Fruit fly (Drosophila melanogaster): ENCODE results near the gene CG12693.

Gene CG12693

DNA sequence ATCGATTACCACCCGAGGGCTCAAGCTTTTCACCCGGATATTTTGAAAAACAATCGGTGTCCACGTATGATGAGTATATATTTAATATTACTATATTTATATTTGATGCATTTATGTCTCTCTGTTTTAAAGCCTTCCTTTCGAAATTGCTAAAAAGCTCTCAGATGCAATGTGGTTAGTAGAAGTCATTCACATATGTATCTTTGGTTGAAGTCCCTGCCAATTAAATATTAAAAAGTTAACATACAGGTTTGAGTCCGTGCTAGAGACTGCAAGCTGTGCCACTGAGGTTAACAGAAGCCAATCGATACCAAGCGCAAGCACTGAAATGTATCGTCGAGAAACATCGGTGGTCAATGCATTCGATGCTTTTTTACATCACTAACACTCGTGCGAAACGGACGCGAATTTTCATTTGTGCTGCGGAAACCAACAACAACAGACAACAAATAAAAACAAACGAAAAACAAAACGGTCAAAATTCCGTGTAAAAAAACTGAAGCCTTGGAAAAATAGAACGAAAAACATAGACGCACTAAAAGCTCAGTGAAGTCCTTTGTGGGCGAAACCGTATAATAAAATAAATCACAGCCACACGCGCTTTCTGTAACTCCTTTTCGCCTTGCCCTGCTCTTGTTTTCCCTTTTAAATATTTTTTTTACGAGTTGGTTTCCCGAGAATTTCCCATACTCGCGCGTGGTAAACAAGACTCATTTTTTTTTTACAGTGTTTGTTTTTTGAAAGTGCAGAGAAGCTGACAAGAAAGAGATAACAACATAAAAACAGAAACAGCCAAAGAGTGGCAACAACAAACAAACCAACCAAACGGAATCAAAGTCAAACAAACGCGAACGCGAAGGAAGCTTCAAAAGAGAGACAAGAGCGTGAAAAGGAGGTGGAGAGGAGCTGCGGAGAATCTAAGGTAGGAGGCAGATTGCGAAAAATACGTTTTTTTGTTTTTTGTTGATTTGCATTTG, 6.7 kb downstream of the CG12693 start, which contains the start of gene norpA (continued):
- TF ChIP-seq Dip3 (GFP tag; optimal IDR thresholded peaks at IDR 0.05) = no peak
- TF ChIP-seq CG15073 (GFP tag; optimal IDR thresholded peaks at IDR 0.05) = no peak
- TF ChIP-seq pb (GFP tag; optimal IDR thresholded peaks at IDR 0.05) = no peak
- peak; percentile 86 for TF ChIP-seq CG14860 (GFP tag; IDR thresholded peaks at IDR 0.05; ENCODE audit: partially characterized antibody)
- TF ChIP-seq CoRest (tag; optimal IDR thresholded peaks at IDR 0.05) = peak; percentile 24
- TF ChIP-seq CG31441 (GFP tag; IDR thresholded peaks at IDR 0.05) = no peak
- no peak for TF ChIP-seq sim (GFP tag; IDR thresholded peaks at IDR 0.05)
- TF ChIP-seq exex (tag; optimal IDR thresholded peaks at IDR 0.05) = no peak
- TF ChIP-seq sr (GFP tag; IDR thresholded peaks at IDR 0.05) = no peak
- TF ChIP-seq CG16815 (GFP tag; optimal IDR thresholded peaks at IDR 0.05) = no peak
- peak; percentile 55 for TF ChIP-seq Hmr (GFP tag; optimal IDR thresholded peaks at IDR 0.05)
- no peak for TF ChIP-seq Dip2 (GFP tag; IDR thresholded peaks at IDR 0.05)
- TF ChIP-seq CG32532 (GFP tag; IDR thresholded peaks at IDR 0.05) = no peak
- TF ChIP-seq CG6791 (GFP tag; IDR thresholded peaks at IDR 0.05; ENCODE audit: partially characterized antibody) = peak; percentile 98
- no peak for TF ChIP-seq CG1832 (GFP tag; optimal IDR thresholded peaks at IDR 0.05)
- peak; percentile 2 for TF ChIP-seq CG33213 (GFP tag; optimal IDR thresholded peaks at IDR 0.05)
- no peak for TF ChIP-seq CG1792 (GFP tag; optimal IDR thresholded peaks at IDR 0.05)
- TF ChIP-seq CG7839 (tag; optimal IDR thresholded peaks at IDR 0.05) = peak; percentile 1
- TF ChIP-seq Max (GFP tag; optimal IDR thresholded peaks at IDR 0.05) = no peak
- peak; percentile 84 for TF ChIP-seq pzg (GFP tag; optimal IDR thresholded peaks at IDR 0.05)
- TF ChIP-seq sqz (GFP tag; optimal IDR thresholded peaks at IDR 0.05) = peak; percentile 44
- TF ChIP-seq CG8281 (tag; optimal IDR thresholded peaks at IDR 0.05) = no peak
- TF ChIP-seq CG5245 (GFP tag; optimal IDR thresholded peaks at IDR 0.05) = no peak
- no peak for TF ChIP-seq Neu2 (GFP tag; optimal IDR thresholded peaks at IDR 0.05; ENCODE audit: borderline replicate concordance)
- peak; percentile 19 for TF ChIP-seq Jarid2 (GFP tag; optimal IDR thresholded peaks at IDR 0.05)
- no peak for TF ChIP-seq kni (GFP tag; optimal IDR thresholded peaks at IDR 0.05)
- no peak for TF ChIP-seq Six4 (GFP tag; optimal IDR thresholded peaks at IDR 0.05)
- no peak for TF ChIP-seq ewg (GFP tag; optimal IDR thresholded peaks at IDR 0.05)
- peak; percentile 48 for TF ChIP-seq Sox102F (GFP tag; optimal IDR thresholded peaks at IDR 0.05)
- no peak for TF ChIP-seq CG14014 (GFP tag; IDR thresholded peaks at IDR 0.05)
- TF ChIP-seq Ravus (GFP tag; IDR thresholded peaks at IDR 0.05) = no peak
- TF ChIP-seq CG11560 (tag; IDR thresholded peaks at IDR 0.05) = peak; percentile 47; the same call in 1 of the 3 replicates
- no peak for TF ChIP-seq CG6254 (GFP tag; optimal IDR thresholded peaks at IDR 0.05)
- peak; percentile 14 for TF ChIP-seq CG17829 (tag; optimal IDR thresholded peaks at IDR 0.05)
- TF ChIP-seq mam (GFP tag; optimal IDR thresholded peaks at IDR 0.05) = peak; percentile 9
- TF ChIP-seq CkIIα-i1 (GFP tag; IDR thresholded peaks at IDR 0.05) = no peak
- TF ChIP-seq CG11247 (GFP tag; IDR thresholded peaks at IDR 0.05) = 0 out of 2 replicates have a peak, but pooled peaks have one; percentile 18
- no peak for TF ChIP-seq Bteb2 (GFP tag; optimal IDR thresholded peaks at IDR 0.05)
- no peak for TF ChIP-seq slp2 (GFP tag; optimal IDR thresholded peaks at IDR 0.05)
- TF ChIP-seq CG13775 (GFP tag; optimal IDR thresholded peaks at IDR 0.05) = no peak
- no peak for TF ChIP-seq CG3163 (GFP tag; optimal IDR thresholded peaks at IDR 0.05)
- TF ChIP-seq HLH54F (GFP tag; optimal IDR thresholded peaks at IDR 0.05) = no peak
- no peak for TF ChIP-seq Nf-YC (tag; optimal IDR thresholded peaks at IDR 0.05)
- TF ChIP-seq Tbp (GFP tag; optimal IDR thresholded peaks at IDR 0.05) = no peak
- peak; percentile 22 for TF ChIP-seq dmrt99B (tag; optimal IDR thresholded peaks at IDR 0.05)
- peak; percentile 51 for TF ChIP-seq nom (GFP tag; optimal IDR thresholded peaks at IDR 0.05)
- TF ChIP-seq MTF-1 (GFP tag; optimal IDR thresholded peaks at IDR 0.05; ENCODE audit: borderline replicate concordance) = no peak
- peak; percentile 9 for TF ChIP-seq bab2 (GFP tag; optimal IDR thresholded peaks at IDR 0.05)
- no peak for TF ChIP-seq hth (optimal IDR thresholded peaks at IDR 0.05)
